Fruit fly (Drosophila melanogaster) whole organism, embryonic: ENCODE measurements around the gene CG10584.

Experiments used
- Awh ChIP-seq: fragments of 200-800 bp; sonication (Bioruptor generic); IDR thresholded peaks from 2 replicates; pipeline ENCODE4, ENCODE4 v1.3.6; 2022; ENCODE audit warnings: missing biosample characterization, missing genetic modification characterization
- Blimp-1 ChIP-seq: fragments of 200-800 bp; sonication (Bioruptor generic); optimal IDR thresholded peaks from 3 replicates; lab custom pipeline; 2018; ENCODE audit warnings: missing biosample characterization, missing genetic modification characterization, mild to moderate bottlenecking, moderate library complexity, missing genetic modification reagents
- CG11456 ChIP-seq: fragments of 200-800 bp; sonication (Bioruptor generic); IDR thresholded peaks from 3 replicates; pipeline ENCODE4 v1.3.6; 2022; ENCODE audit warnings: missing biosample characterization, missing genetic modification characterization
- CG12769 ChIP-seq: fragments of 200-800 bp; sonication (Bioruptor generic); optimal IDR thresholded peaks from 2 replicates; lab custom pipeline; 2019; ENCODE audit warnings: missing biosample characterization, mild to moderate bottlenecking, missing genetic modification characterization, moderate library complexity
- CG13296 ChIP-seq: fragments of 200-800 bp; sonication (Bioruptor generic); optimal IDR thresholded peaks from 3 replicates; lab custom pipeline; 2018; ENCODE audit warnings: missing biosample characterization, mild to moderate bottlenecking, missing genetic modification characterization
- CG15269 ChIP-seq: fragments of 200-800 bp; sonication (Bioruptor generic); optimal IDR thresholded peaks from 2 replicates; lab custom pipeline; 2018; ENCODE audit warnings: missing biosample characterization, mild to moderate bottlenecking, missing genetic modification characterization, moderate library complexity
- CG15514 ChIP-seq: fragments of 200-800 bp; sonication (Bioruptor generic); optimal IDR thresholded peaks from 3 replicates; lab custom pipeline; 2017; ENCODE audit warnings: missing biosample characterization, missing genetic modification characterization, mild to moderate bottlenecking, moderate library complexity, missing genetic modification reagents
- CG32767 ChIP-seq: fragments of 200-800 bp; sonication (Bioruptor generic); IDR thresholded peaks from 2 replicates; pipeline ENCODE4 v1.3.6; 2022; ENCODE audit warnings: missing biosample characterization, missing genetic modification characterization
- CG34224 ChIP-seq: fragments of 200-800 bp; sonication (Bioruptor generic); IDR thresholded peaks from 3 replicates; pipeline ENCODE4 v1.3.6; 2022; ENCODE audit warnings: missing biosample characterization, missing genetic modification characterization; ENCODE audit not compliant: partially characterized antibody
- CG3726 ChIP-seq: fragments of 200-800 bp; sonication (Bioruptor generic); IDR thresholded peaks from 3 replicates; pipeline ENCODE4, ENCODE4 v1.3.6; 2022; ENCODE audit warnings: missing biosample characterization, missing genetic modification characterization
- CG4820 ChIP-seq: fragments of 200-800 bp; sonication (Bioruptor generic); optimal IDR thresholded peaks from 3 replicates; lab custom pipeline; 2016; ENCODE audit warnings: missing biosample characterization, missing genetic modification characterization
- D19A ChIP-seq: fragments of 200-800 bp; optimal IDR thresholded peaks from 3 replicates; lab custom pipeline; 2019; ENCODE audit warnings: missing biosample characterization, mild to moderate bottlenecking, missing genetic modification characterization, moderate library complexity
- Hand ChIP-seq: fragments of 200-800 bp; sonication (Bioruptor generic); optimal IDR thresholded peaks from 2 replicates; lab custom pipeline; 2017; ENCODE audit warnings: mild to moderate bottlenecking, missing biosample characterization, missing genetic modification reagents, missing genetic modification characterization
- MTF-1 ChIP-seq: fragments of 200-800 bp; sonication (Bioruptor generic); optimal IDR thresholded peaks from 2 replicates; lab custom pipeline; 2018; ENCODE audit warnings: missing biosample characterization, mild to moderate bottlenecking, missing genetic modification characterization, borderline replicate concordance
- Med ChIP-seq: fragments of 200-800 bp; sonication (Bioruptor generic); peaks from one replicate; lab custom pipeline; 2016; ENCODE audit warnings: missing biosample characterization, missing genetic modification characterization, mild to moderate bottlenecking, inconsistent platforms, moderate library complexity
- chinmo ChIP-seq: fragments of 200-800 bp; sonication (Bioruptor generic); IDR thresholded peaks from 4 replicates; pipeline ENCODE4 v1.3.6; 2022; ENCODE audit warnings: missing biosample characterization, missing genetic modification characterization; ENCODE audit not compliant: partially characterized antibody
- dm ChIP-seq: fragments of 200-800 bp; sonication (Bioruptor generic); optimal IDR thresholded peaks from 3 replicates; lab custom pipeline; 2016; ENCODE audit warnings: missing biosample characterization, missing genetic modification characterization
- dmrt99B ChIP-seq: fragments of 200-800 bp; sonication (Bioruptor generic); optimal IDR thresholded peaks from 2 replicates; lab custom pipeline; 2018; ENCODE audit warnings: missing biosample characterization, mild to moderate bottlenecking, missing genetic modification characterization, moderate library complexity
- fd64A ChIP-seq: fragments of 200-800 bp; sonication (Bioruptor generic); optimal IDR thresholded peaks from 3 replicates; lab custom pipeline; 2018; ENCODE audit warnings: missing biosample characterization, mild to moderate bottlenecking, missing genetic modification characterization
- gfzf ChIP-seq: fragments of 200-800 bp; sonication (Bioruptor generic); optimal IDR thresholded peaks from 2 replicates; lab custom pipeline; 2016; ENCODE audit warnings: missing biosample characterization, mild to moderate bottlenecking, missing genetic modification characterization, moderate library complexity
- grn ChIP-seq: fragments of 200-800 bp; sonication (Bioruptor generic); optimal IDR thresholded peaks from 3 replicates; lab custom pipeline; 2017; ENCODE audit warnings: missing biosample characterization, missing genetic modification characterization
- gsb-n ChIP-seq: fragments of 200-800 bp; sonication (Bioruptor generic); optimal IDR thresholded peaks from 3 replicates; lab custom pipeline; 2018; ENCODE audit warnings: missing biosample characterization, mild to moderate bottlenecking, missing genetic modification characterization
- lov ChIP-seq, 2 experiments: fragments of 200-800 bp in 1 of 2; fragments of >200 bp in 1 of 2; sonication (Bioruptor generic) in 1 of 2; IDR thresholded peaks in 1 of 2; optimal IDR thresholded peaks in 1 of 2; 2 replicates in 1 of 2; 3 replicates in 1 of 2; pipeline versions ENCODE4 v1.3.6 to Lab custom; 2017 to 2022; ENCODE audit warnings: missing biosample characterization in 1 of 2, missing genetic modification characterization in 1 of 2
- mld ChIP-seq: fragments of 200-800 bp; sonication (Bioruptor generic); IDR thresholded peaks from 3 replicates; pipeline ENCODE4 v1.3.6; 2022; ENCODE audit warnings: missing biosample characterization, missing genetic modification characterization; ENCODE audit not compliant: partially characterized antibody
- oc ChIP-seq: fragments of 200-800 bp; sonication (Bioruptor generic); optimal IDR thresholded peaks from 2 replicates; lab custom pipeline; 2018; ENCODE audit warnings: missing biosample characterization, mild to moderate bottlenecking, missing genetic modification characterization, moderate library complexity
- pros ChIP-seq: fragments of 200-800 bp; sonication (Bioruptor generic); optimal IDR thresholded peaks from 3 replicates; lab custom pipeline; 2019; ENCODE audit warnings: missing biosample characterization, mild to moderate bottlenecking, missing genetic modification characterization, moderate library complexity
- salm ChIP-seq: fragments of 200-800 bp; sonication (Bioruptor generic); optimal IDR thresholded peaks from 2 replicates; lab custom pipeline; 2018; ENCODE audit warnings: missing biosample characterization, mild to moderate bottlenecking, missing genetic modification characterization
- schlank ChIP-seq: fragments of 200-800 bp; sonication (Bioruptor generic); optimal IDR thresholded peaks from 2 replicates; lab custom pipeline; 2018; ENCODE audit warnings: missing biosample characterization, mild to moderate bottlenecking, missing genetic modification characterization
- sens ChIP-seq: fragments of 200-800 bp; sonication (Bioruptor generic); peaks from one replicate; lab custom pipeline; 2016; ENCODE audit warnings: missing biosample characterization, missing genetic modification characterization
- sisA ChIP-seq: fragments of 200-800 bp; sonication (Bioruptor generic); IDR thresholded peaks from 2 replicates; pipeline ENCODE4 v1.3.6; 2022; ENCODE audit warnings: missing biosample characterization, missing genetic modification characterization
- stwl ChIP-seq: fragments of 200-800 bp; sonication (Bioruptor generic); optimal IDR thresholded peaks from 3 replicates; lab custom pipeline; 2018; ENCODE audit warnings: missing biosample characterization, mild to moderate bottlenecking, missing genetic modification characterization, moderate library complexity
- sug ChIP-seq: fragments of 200-800 bp; optimal IDR thresholded peaks from 2 replicates; lab custom pipeline; 2019; ENCODE audit warnings: missing biosample characterization, mild to moderate bottlenecking, missing genetic modification characterization, moderate library complexity
- toy ChIP-seq: fragments of 200-800 bp; sonication (Bioruptor generic); IDR thresholded peaks from 2 replicates; pipeline ENCODE4 v1.3.6; 2022; ENCODE audit warnings: missing biosample characterization, missing genetic modification characterization
- vvl ChIP-seq: fragments of 200-800 bp; sonication (Bioruptor generic); IDR thresholded peaks from 2 replicates; pipeline ENCODE4 v1.3.6; 2022; ENCODE audit warnings: missing biosample characterization, missing genetic modification characterization
- zen ChIP-seq: fragments of 200-800 bp; sonication (Bioruptor generic); optimal IDR thresholded peaks from 3 replicates; lab custom pipeline; 2018; ENCODE audit warnings: missing biosample characterization, mild to moderate bottlenecking, missing genetic modification characterization, moderate library complexity

Gene CG10584

dm6 chr3L:21055839-21056238, 24.7 kb upstream of the CG10584 start (continued):
- peak; percentile 1 for TF ChIP-seq gsb-n (tag; lab: Kevin White, UChicago)
- TF ChIP-seq sens: no peak
- TF ChIP-seq pros: peak; percentile 27
- TF ChIP-seq Med (GFP tag; lab: Kevin White, UChicago): peak; percentile 87
- peak; percentile 93 for TF ChIP-seq chinmo (GFP tag; lab: Robert Waterston, UW)
- TF ChIP-seq gfzf (GFP tag; lab: Kevin White, UChicago): peak; percentile 8
- peak; percentile 24 for TF ChIP-seq CG15514 (GFP tag; lab: Kevin White, UChicago)
- TF ChIP-seq CG3726 (GFP tag; lab: Robert Waterston, UW): no peak
- no peak for TF ChIP-seq Hand (GFP tag; lab: Kevin White, UChicago)
- peak; percentile 45 for TF ChIP-seq zen
- peak; percentile 59 for TF ChIP-seq CG15269
- no peak for TF ChIP-seq CG32767 (GFP tag; lab: Robert Waterston, UW)
- TF ChIP-seq sisA (GFP tag; lab: Robert Waterston, UW): no peak
- TF ChIP-seq MTF-1 (GFP tag; lab: Kevin White, UChicago): peak; percentile 40
- peak; percentile 4 for TF ChIP-seq sug (tag; lab: Kevin White, UChicago)
- TF ChIP-seq CG4820 (GFP tag; lab: Kevin White, UChicago): no peak
- TF ChIP-seq salm (tag; lab: Kevin White, UChicago): peak; percentile 7
- peak; percentile 14 for TF ChIP-seq schlank (tag; lab: Kevin White, UChicago)
- TF ChIP-seq fd64A: peak; percentile 8
- peak; percentile 65; the same call in 2 of the 3 replicates for TF ChIP-seq CG11456 (GFP tag; lab: Robert Waterston, UW)
- TF ChIP-seq vvl (GFP tag; lab: Robert Waterston, UW): peak; percentile 37; the same call in 1 of the 2 replicates
- 0 out of 2 replicates have a peak, but pooled peaks have one; percentile 7 for TF ChIP-seq toy
- peak; percentile 25 for TF ChIP-seq dmrt99B (tag; lab: Kevin White, UChicago)

dm6 chr3L:21054894-21055270, 23.7 kb upstream of the CG10584 start:
- no peak for TF ChIP-seq mld (GFP tag; lab: Robert Waterston, UW)
- peak; percentile 74 for TF ChIP-seq Blimp-1 (GFP tag; lab: Kevin White, UChicago)
- 0 out of 4 replicates have a peak, but pooled peaks have one; percentile 39 for TF ChIP-seq chinmo (GFP tag; lab: Robert Waterston, UW)
- no peak for TF ChIP-seq CG34224 (GFP tag; lab: Robert Waterston, UW)
- TF ChIP-seq CG13296 (GFP tag; lab: Kevin White, UChicago): no peak
- TF ChIP-seq Med (GFP tag; lab: Kevin White, UChicago): peak; percentile 58
- peak; percentile 59 for TF ChIP-seq Awh (GFP tag; lab: Robert Waterston, UW)
- peak; percentile 11 for TF ChIP-seq gsb-n (tag; lab: Kevin White, UChicago)
- TF ChIP-seq CG12769 (tag; lab: Kevin White, UChicago): peak; percentile 59
- TF ChIP-seq D19A (tag; lab: Kevin White, UChicago): peak; percentile 0
- no peak for TF ChIP-seq lov (optimal IDR thresholded peaks at IDR 0.05; lab: Kevin White, UChicago)
- TF ChIP-seq lov (GFP tag; IDR thresholded peaks at IDR 0.05; lab: Robert Waterston, UW): no peak
- TF ChIP-seq CG32767 (GFP tag; lab: Robert Waterston, UW): no peak
- no peak for TF ChIP-seq dm (GFP tag; lab: Kevin White, UChicago)
- peak; percentile 69 for TF ChIP-seq grn
- TF ChIP-seq stwl: no peak
- TF ChIP-seq oc (tag; lab: Kevin White, UChicago): peak; percentile 75
- TF ChIP-seq, all 482 proteins: peak for 9
